Worm (Caenorhabditis elegans): Measurements from ENCODE around the gene pigq-1.

DNA sequence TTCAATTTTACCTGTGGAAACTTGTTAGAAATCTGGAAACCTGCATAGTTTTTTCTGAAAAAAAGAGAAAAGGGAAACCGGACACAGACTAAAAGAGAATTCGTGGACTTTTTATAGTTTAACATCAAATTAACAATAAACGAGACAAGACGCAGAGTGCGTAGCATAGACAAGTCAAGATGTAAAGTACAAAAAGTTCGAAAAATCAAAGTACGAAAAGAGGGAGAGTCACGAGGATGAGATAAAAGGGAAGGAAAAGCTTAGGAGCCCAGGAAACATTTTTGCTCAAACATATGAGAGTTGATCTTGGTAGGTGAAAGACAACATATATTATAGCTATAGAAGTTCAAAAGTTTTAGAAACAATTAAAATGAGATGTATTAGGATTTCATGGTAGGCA is 49.3 kb downstream of the pigq-1 start, which contains the start of gene M7.12:
- TF ChIP-seq blmp-1 (tag; optimal IDR thresholded peaks at IDR 0.05) (no peak), lin-13 (tag; optimal IDR thresholded peaks at IDR 0.05) (no peak), ceh-83 (GFP tag; optimal IDR thresholded peaks at IDR 0.05) (no peak), pha-4 (tag; optimal IDR thresholded peaks at IDR 0.05) (no peak), ztf-11 (tag; optimal IDR thresholded peaks at IDR 0.05) (no peak), snpc-4 (tag; optimal IDR thresholded peaks at IDR 0.05) (no peak), unc-62 (GFP tag; optimal IDR thresholded peaks at IDR 0.05) (no peak), lsy-2 (tag; optimal IDR thresholded peaks at IDR 0.05) (no peak), elt-1 (tag; optimal IDR thresholded peaks at IDR 0.05; ENCODE audit: borderline replicate concordance, insufficient read depth) (no peak), sptf-1 (tag; optimal IDR thresholded peaks at IDR 0.05) (no peak), sem-2 (GFP tag; optimal IDR thresholded peaks at IDR 0.05) (no peak), tbx-8 (GFP tag; optimal IDR thresholded peaks at IDR 0.05) (no peak)

Measured in whole organism, mixed stage, embryonic.